Fruit fly (Drosophila melanogaster) whole organism, embryonic: ENCODE results near the gene Cpsf5.

Experiments used
- Antp ChIP-seq: fragments of 200-800 bp; sonication (Bioruptor generic); optimal IDR thresholded peaks from 3 replicates; lab custom pipeline; 2016; ENCODE audit warnings: missing biosample characterization, missing genetic modification characterization
- Atf6 ChIP-seq: fragments of 200-800 bp; sonication (Bioruptor generic); IDR thresholded peaks from 2 replicates; pipeline ENCODE4 v1.3.6; 2022; ENCODE audit warnings: missing biosample characterization, missing genetic modification characterization
- C15 ChIP-seq: fragments of 200-800 bp; sonication (Bioruptor generic); IDR thresholded peaks from 3 replicates; pipeline ENCODE4 v1.3.6; 2022; ENCODE audit warnings: missing biosample characterization, missing genetic modification characterization
- CG10431 ChIP-seq: fragments of 200-800 bp; sonication (Bioruptor generic); optimal IDR thresholded peaks from 3 replicates; lab custom pipeline; 2018; ENCODE audit warnings: missing biosample characterization, mild to moderate bottlenecking, missing genetic modification characterization
- CG10565 ChIP-seq: fragments of 200-800 bp; sonication (Bioruptor generic); optimal IDR thresholded peaks from 3 replicates; lab custom pipeline; 2016; ENCODE audit warnings: missing biosample characterization, mild to moderate bottlenecking, missing genetic modification characterization
- CG11398 ChIP-seq: fragments of 200-800 bp; sonication (Bioruptor generic); optimal IDR thresholded peaks from 2 replicates; lab custom pipeline; 2016; ENCODE audit warnings: missing biosample characterization, missing genetic modification characterization
- CG11695 ChIP-seq: fragments of 200-800 bp; sonication (Bioruptor generic); IDR thresholded peaks from 3 replicates; pipeline ENCODE4 v1.3.6; 2022; ENCODE audit warnings: missing biosample characterization, missing genetic modification characterization
- CG13424 ChIP-seq: fragments of 200-800 bp; sonication (Bioruptor generic); optimal IDR thresholded peaks from 2 replicates; lab custom pipeline; 2019; ENCODE audit warnings: missing biosample characterization, mild to moderate bottlenecking, missing genetic modification characterization, moderate library complexity
- CG14014 ChIP-seq: fragments of 200-800 bp; sonication (Bioruptor generic); IDR thresholded peaks from 2 replicates; pipeline ENCODE4 v1.3.6; 2022; ENCODE audit warnings: missing biosample characterization, missing genetic modification characterization
- CG14965 ChIP-seq: fragments of 200-800 bp; sonication (Bioruptor generic); optimal IDR thresholded peaks from 2 replicates; lab custom pipeline; 2016; ENCODE audit warnings: missing biosample characterization, missing genetic modification characterization, borderline replicate concordance
- CG15269 ChIP-seq: fragments of 200-800 bp; sonication (Bioruptor generic); optimal IDR thresholded peaks from 2 replicates; lab custom pipeline; 2018; ENCODE audit warnings: missing biosample characterization, mild to moderate bottlenecking, missing genetic modification characterization, moderate library complexity
- CG1529 ChIP-seq: fragments of 200-800 bp; sonication (Bioruptor generic); optimal IDR thresholded peaks from 3 replicates; lab custom pipeline; 2018; ENCODE audit warnings: missing biosample characterization, missing genetic modification characterization
- CG16779 ChIP-seq: fragments of 200-800 bp; sonication (Bioruptor generic); IDR thresholded peaks from 2 replicates; pipeline ENCODE4 v1.3.6; 2022; ENCODE audit warnings: missing biosample characterization, missing genetic modification characterization
- CG16815 ChIP-seq: fragments of 200-800 bp; sonication (Bioruptor generic); optimal IDR thresholded peaks from 3 replicates; lab custom pipeline; 2017; ENCODE audit warnings: missing biosample characterization, mild to moderate bottlenecking, missing genetic modification characterization
- CG33557 ChIP-seq: fragments of 200-800 bp; sonication (Bioruptor generic); optimal IDR thresholded peaks from 2 replicates; lab custom pipeline; 2019; ENCODE audit warnings: missing biosample characterization, mild to moderate bottlenecking, missing genetic modification characterization, moderate library complexity
- CG3726 ChIP-seq: fragments of 200-800 bp; sonication (Bioruptor generic); IDR thresholded peaks from 3 replicates; pipeline ENCODE4, ENCODE4 v1.3.6; 2022; ENCODE audit warnings: missing biosample characterization, missing genetic modification characterization
- CG5180 ChIP-seq: fragments of 200-800 bp; sonication (Bioruptor generic); optimal IDR thresholded peaks from 3 replicates; lab custom pipeline; 2017; ENCODE audit warnings: missing biosample characterization, missing genetic modification characterization, mild to moderate bottlenecking, moderate library complexity, missing genetic modification reagents
- CG6272 ChIP-seq: fragments of 200-800 bp; sonication (Bioruptor generic); IDR thresholded peaks from 2 replicates; pipeline ENCODE4 v1.3.6; 2022; ENCODE audit warnings: missing biosample characterization, missing genetic modification characterization
- CG7556 ChIP-seq: fragments of 200-800 bp; sonication (Bioruptor generic); optimal IDR thresholded peaks from 2 replicates; lab custom pipeline; 2017; ENCODE audit warnings: missing biosample characterization, mild to moderate bottlenecking, missing genetic modification characterization
- CG7745 ChIP-seq: fragments of 200-800 bp; sonication (Bioruptor generic); optimal IDR thresholded peaks from 2 replicates; lab custom pipeline; 2018; ENCODE audit warnings: missing biosample characterization, mild to moderate bottlenecking, missing genetic modification characterization, moderate library complexity
- CG7786 ChIP-seq: fragments of 200-800 bp; sonication (Bioruptor generic); optimal IDR thresholded peaks from 2 replicates; lab custom pipeline; 2016; ENCODE audit warnings: missing biosample characterization, missing genetic modification characterization
- HLH54F ChIP-seq: fragments of 200-800 bp; sonication (Bioruptor generic); optimal IDR thresholded peaks from 3 replicates; lab custom pipeline; 2016; ENCODE audit warnings: missing biosample characterization, missing genetic modification characterization
- Hand ChIP-seq: fragments of 200-800 bp; sonication (Bioruptor generic); optimal IDR thresholded peaks from 2 replicates; lab custom pipeline; 2017; ENCODE audit warnings: mild to moderate bottlenecking, missing biosample characterization, missing genetic modification reagents, missing genetic modification characterization
- HmgD ChIP-seq: fragments of 200-800 bp; sonication (Bioruptor generic); optimal IDR thresholded peaks from 3 replicates; lab custom pipeline; 2016; ENCODE audit warnings: missing biosample characterization, missing genetic modification characterization
- Hmr ChIP-seq: fragments of 200-800 bp; sonication (Bioruptor generic); optimal IDR thresholded peaks from 3 replicates; lab custom pipeline; 2017; ENCODE audit warnings: mild to moderate bottlenecking, missing biosample characterization, missing genetic modification reagents, missing genetic modification characterization
- Hr3 ChIP-seq: fragments of 200-800 bp; sonication (Bioruptor generic); optimal IDR thresholded peaks from 3 replicates; lab custom pipeline; 2016; ENCODE audit warnings: missing biosample characterization, missing genetic modification characterization
- Hsf ChIP-seq: fragments of 200-800 bp; sonication (Bioruptor generic); optimal IDR thresholded peaks from 3 replicates; lab custom pipeline; 2016; ENCODE audit warnings: missing biosample characterization, missing genetic modification characterization
- Kr ChIP-seq: fragments of 200-800 bp; sonication (Bioruptor generic); optimal IDR thresholded peaks from 2 replicates; lab custom pipeline; 2017; ENCODE audit warnings: missing biosample characterization, mild to moderate bottlenecking, missing genetic modification characterization
- NK7.1 ChIP-seq: fragments of 200-800 bp; sonication (Bioruptor generic); optimal IDR thresholded peaks from 3 replicates; lab custom pipeline; 2016; ENCODE audit warnings: missing biosample characterization, missing genetic modification characterization
- Spps ChIP-seq: fragments of 200-800 bp; sonication (Bioruptor generic); optimal IDR thresholded peaks from 2 replicates; lab custom pipeline; 2018; ENCODE audit warnings: missing biosample characterization, mild to moderate bottlenecking, missing genetic modification characterization
- ac ChIP-seq: fragments of 200-800 bp; sonication (Bioruptor generic); optimal IDR thresholded peaks from 3 replicates; lab custom pipeline; 2017; ENCODE audit warnings: missing biosample characterization, mild to moderate bottlenecking, missing genetic modification characterization
- ash1 ChIP-seq: fragments of 200-800 bp; sonication (Bioruptor generic); optimal IDR thresholded peaks from 2 replicates; lab custom pipeline; 2018; ENCODE audit warnings: missing biosample characterization, mild to moderate bottlenecking, missing genetic modification characterization
- br ChIP-seq: fragments of >200 bp; optimal IDR thresholded peaks from 2 replicates; lab custom pipeline; 2017
- cas ChIP-seq: fragments of 200-800 bp; sonication (Bioruptor generic); IDR thresholded peaks from 2 replicates; pipeline ENCODE4 v1.3.6; 2022; ENCODE audit warnings: missing biosample characterization, missing genetic modification characterization
- corto ChIP-seq: fragments of 200-800 bp; sonication (Bioruptor generic); optimal IDR thresholded peaks from 2 replicates; lab custom pipeline; 2016; ENCODE audit warnings: missing biosample characterization, mild to moderate bottlenecking, missing genetic modification characterization, moderate library complexity
- dan ChIP-seq: fragments of 200-800 bp; sonication (Bioruptor generic); IDR thresholded peaks from 2 replicates; pipeline ENCODE4 v1.3.6; 2022; ENCODE audit warnings: missing biosample characterization, missing genetic modification characterization
- emc ChIP-seq: fragments of 200-800 bp; sonication (Bioruptor generic); optimal IDR thresholded peaks from 2 replicates; lab custom pipeline; 2016; ENCODE audit warnings: missing biosample characterization, missing genetic modification characterization
- en ChIP-seq: fragments of 200-800 bp; sonication (Bioruptor generic); optimal IDR thresholded peaks from 2 replicates; lab custom pipeline; 2016; ENCODE audit warnings: missing biosample characterization, missing genetic modification characterization
- fd3F ChIP-seq: fragments of 200-800 bp; sonication (Bioruptor generic); optimal IDR thresholded peaks from 2 replicates; lab custom pipeline; 2018; ENCODE audit warnings: missing biosample characterization, mild to moderate bottlenecking, missing genetic modification characterization, moderate library complexity
- fd64A ChIP-seq: fragments of 200-800 bp; sonication (Bioruptor generic); optimal IDR thresholded peaks from 3 replicates; lab custom pipeline; 2018; ENCODE audit warnings: missing biosample characterization, mild to moderate bottlenecking, missing genetic modification characterization
- hb ChIP-seq: fragments of 200-800 bp; sonication (Bioruptor generic); IDR thresholded peaks from 3 replicates; pipeline ENCODE4 v1.3.6; 2022; ENCODE audit warnings: missing biosample characterization, missing genetic modification characterization; ENCODE audit not compliant: partially characterized antibody
- knrl ChIP-seq: fragments of 200-800 bp; sonication (Bioruptor generic); IDR thresholded peaks from 3 replicates; pipeline ENCODE4 v1.3.6; 2022; ENCODE audit warnings: missing biosample characterization, missing genetic modification characterization; ENCODE audit not compliant: partially characterized antibody
- lab ChIP-seq: fragments of 200-800 bp; sonication (Bioruptor generic); optimal IDR thresholded peaks from 3 replicates; lab custom pipeline; 2017; ENCODE audit warnings: missing biosample characterization, missing genetic modification characterization, mild to moderate bottlenecking, moderate library complexity, missing genetic modification reagents
- otp ChIP-seq: fragments of 200-800 bp; sonication (Bioruptor generic); IDR thresholded peaks from 3 replicates; pipeline ENCODE4, ENCODE4 v1.3.6; 2022; ENCODE audit warnings: missing biosample characterization, missing genetic modification characterization
- pho ChIP-seq: fragments of 200-800 bp; sonication (Bioruptor generic); optimal IDR thresholded peaks from 2 replicates; lab custom pipeline; 2016; ENCODE audit warnings: missing biosample characterization, missing genetic modification characterization
- phol ChIP-seq: fragments of 200-800 bp; sonication (Bioruptor generic); optimal IDR thresholded peaks from 3 replicates; lab custom pipeline; 2018; ENCODE audit warnings: missing biosample characterization, mild to moderate bottlenecking, missing genetic modification characterization, moderate library complexity
- prd ChIP-seq, 3 experiments: fragments of >200 bp in 2 of 3; fragments of 200-800 bp in 1 of 3; sonication (Bioruptor generic) in 1 of 3; optimal IDR thresholded peaks in 2 of 3; IDR thresholded peaks in 1 of 3; 2 replicates in 2 of 3; 3 replicates in 1 of 3; pipeline versions ENCODE4 v1.3.6 to Lab custom; 2017 to 2022; ENCODE audit warnings: missing biosample characterization in 1 of 3, missing genetic modification characterization in 1 of 3
- pum ChIP-seq: fragments of 200-800 bp; sonication (Bioruptor generic); optimal IDR thresholded peaks from 2 replicates; lab custom pipeline; 2016; ENCODE audit warnings: missing biosample characterization, missing genetic modification characterization
- ro ChIP-seq: fragments of 200-800 bp; sonication (Bioruptor generic); IDR thresholded peaks from 2 replicates; pipeline ENCODE4 v1.3.6; 2022; ENCODE audit warnings: missing biosample characterization, missing genetic modification characterization
- trh ChIP-seq: fragments of 200-800 bp; sonication (Bioruptor generic); optimal IDR thresholded peaks from 2 replicates; lab custom pipeline; 2016; ENCODE audit warnings: missing biosample characterization, missing genetic modification characterization

Gene Cpsf5

DNA sequence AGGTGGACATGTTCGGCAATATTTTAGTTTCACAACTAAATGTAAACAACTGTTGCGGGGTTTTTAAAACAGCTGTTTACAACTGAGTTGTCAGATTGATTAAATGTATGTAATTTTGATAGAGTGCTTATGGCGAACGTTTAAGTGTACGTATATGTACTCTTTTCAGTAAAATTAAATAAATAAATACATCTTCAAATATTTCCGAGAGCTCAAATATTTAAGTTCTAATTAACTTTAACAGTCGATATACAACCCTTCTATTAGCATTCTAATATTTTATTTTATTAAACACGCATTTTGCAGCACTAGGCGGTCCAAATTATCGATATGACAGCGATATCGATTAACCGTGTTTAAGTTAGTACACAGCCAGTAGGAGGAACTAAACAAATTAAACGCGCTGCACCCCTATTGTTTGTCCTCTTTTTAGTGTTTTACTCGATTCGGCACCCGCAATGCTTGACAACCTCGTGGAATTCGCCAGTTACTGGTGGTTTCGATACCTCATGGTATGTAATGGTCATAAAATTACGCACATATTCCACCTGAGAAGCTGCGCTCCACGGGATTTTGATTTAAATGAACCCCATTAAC, 40.8 kb downstream of the Cpsf5 start, which contains the start of the genes CG3448 and ghi (continued):
- TF ChIP-seq C15 (GFP tag; lab: Robert Waterston, UW) (no peak), NK7.1 (GFP tag; lab: Kevin White, UChicago) (no peak), CG13424 (tag; lab: Kevin White, UChicago) (peak; percentile 61), CG16815 (no peak), Kr (GFP tag; lab: Kevin White, UChicago) (peak; percentile 91), CG11695 (GFP tag; lab: Robert Waterston, UW) (peak; percentile 10; the same call in 1 of the 3 replicates), CG14014 (no peak), ro (no peak), HLH54F (no peak), hb (GFP tag; lab: Robert Waterston, UW) (peak; percentile 43; the same call in 1 of the 3 replicates), CG10431 (GFP tag; lab: Kevin White, UChicago) (no peak), phol (tag; lab: Kevin White, UChicago) (peak; percentile 87), Hr3 (GFP tag; lab: Kevin White, UChicago) (peak; percentile 32), CG14965 (GFP tag; lab: Kevin White, UChicago) (no peak), Hmr (GFP tag; lab: Kevin White, UChicago) (peak; percentile 70), knrl (GFP tag; lab: Robert Waterston, UW) (peak; percentile 55; the same call in 2 of the 3 replicates), CG6272 (GFP tag; lab: Robert Waterston, UW) (peak; percentile 60; the same call in 1 of the 2 replicates), otp (GFP tag; lab: Robert Waterston, UW) (no peak), ash1 (GFP tag; lab: Kevin White, UChicago) (no peak), en (GFP tag; lab: Kevin White, UChicago) (no peak), br (lab: Kevin White, UChicago) (no peak), corto (GFP tag; lab: Kevin White, UChicago) (peak; percentile 56), lab (GFP tag; lab: Kevin White, UChicago) (peak; percentile 83), CG33557 (GFP tag; lab: Kevin White, UChicago) (no peak), fd3F (GFP tag; lab: Kevin White, UChicago) (no peak), fd64A (no peak), pho (GFP tag; lab: Kevin White, UChicago) (peak; percentile 28), CG10565 (no peak), CG7556 (GFP tag; lab: Kevin White, UChicago) (peak; percentile 62), emc (no peak), Hsf (GFP tag; lab: Kevin White, UChicago) (peak; percentile 35), pum (GFP tag; lab: Kevin White, UChicago) (peak; percentile 11), Atf6 (GFP tag; lab: Robert Waterston, UW) (no peak), HmgD (GFP tag; lab: Kevin White, UChicago) (no peak), Antp (no peak), cas (GFP tag; lab: Robert Waterston, UW) (no peak), trh (GFP tag; lab: Kevin White, UChicago) (no peak), prd (optimal IDR thresholded peaks at IDR 0.05; lab: Kevin White, UChicago) (no peak), prd (GFP tag; IDR thresholded peaks at IDR 0.05; lab: Robert Waterston, UW) (peak; percentile 58; the same call in 2 of the 3 replicates), CG7786 (GFP tag; lab: Kevin White, UChicago) (no peak), Spps (tag; lab: Kevin White, UChicago) (peak; percentile 54), CG3726 (GFP tag; lab: Robert Waterston, UW) (no peak), CG16779 (no peak), Hand (no peak), CG11398 (GFP tag; lab: Kevin White, UChicago) (no peak), dan (GFP tag; lab: Robert Waterston, UW) (no peak), CG1529 (no peak), CG7745 (tag; lab: Kevin White, UChicago) (no peak), CG15269 (tag; lab: Kevin White, UChicago) (peak; percentile 28), CG5180 (GFP tag; lab: Kevin White, UChicago) (no peak), ac (GFP tag; lab: Kevin White, UChicago) (no peak)
